Worm (Caenorhabditis elegans) whole organism, mixed stage, embryonic: ENCODE data around the gene srxa-7.
A peak's percentile ranks its signal among the peaks of the same experiment; 100 is the strongest.

Experiments used
- M03D4.4 ChIP-seq: sonication (generic microtip); optimal IDR thresholded peaks from 2 replicates; lab custom pipeline; 2017; ENCODE audit warnings: mild to moderate bottlenecking, missing genetic modification characterization, missing compliant biosample characterization
- bed-3 ChIP-seq: fragments of 200-800 bp; sonication (Bioruptor generic); optimal IDR thresholded peaks from 3 replicates; lab custom pipeline; 2018; ENCODE audit warnings: mild to moderate bottlenecking, missing genetic modification characterization, moderate library complexity, missing compliant biosample characterization
- blmp-1 ChIP-seq: fragments of 150-350 bp; optimal IDR thresholded peaks from 2 replicates; lab custom pipeline; 2014; ENCODE audit warnings: missing biosample characterization, missing genetic modification characterization
- ceh-39 ChIP-seq: fragments of 150-350 bp; optimal IDR thresholded peaks from 2 replicates; lab custom pipeline; 2014; ENCODE audit warnings: missing biosample characterization, missing genetic modification characterization
- ceh-43 ChIP-seq: fragments of 200-800 bp; sonication (Bioruptor generic); optimal IDR thresholded peaks from 2 replicates; lab custom pipeline; 2018; ENCODE audit warnings: mild to moderate bottlenecking, missing genetic modification characterization, moderate library complexity, missing compliant biosample characterization
- cnd-1 ChIP-seq: fragments of 200-800 bp; sonication (Bioruptor generic); optimal IDR thresholded peaks from 2 replicates; lab custom pipeline; 2018; ENCODE audit warnings: mild to moderate bottlenecking, missing genetic modification characterization, missing compliant biosample characterization
- drap-1 ChIP-seq: fragments of 200-800 bp; sonication (Bioruptor generic); optimal IDR thresholded peaks from 3 replicates; lab custom pipeline; 2018; ENCODE audit warnings: mild to moderate bottlenecking, missing genetic modification characterization, missing compliant biosample characterization
- elt-1 ChIP-seq: sonication (generic microtip); optimal IDR thresholded peaks from 2 replicates; lab custom pipeline; 2017; ENCODE audit warnings: missing genetic modification characterization, mild to moderate bottlenecking, missing compliant biosample characterization, antibody characterized with exemption, moderate library complexity, borderline replicate concordance; ENCODE audit not compliant: insufficient read depth
- flh-1 ChIP-seq: fragments of 200-800 bp; sonication (Bioruptor generic); optimal IDR thresholded peaks from 2 replicates; lab custom pipeline; 2018; ENCODE audit warnings: mild to moderate bottlenecking, missing genetic modification characterization, moderate library complexity, missing compliant biosample characterization
- ham-2 ChIP-seq: fragments of 200-800 bp; sonication (Bioruptor generic); optimal IDR thresholded peaks from 2 replicates; lab custom pipeline; 2018; ENCODE audit warnings: mild to moderate bottlenecking, missing genetic modification characterization, missing compliant biosample characterization
- hlh-1 ChIP-seq: fragments of 150-350 bp; optimal IDR thresholded peaks from 2 replicates; lab custom pipeline; 2014; ENCODE audit warnings: missing biosample characterization, missing genetic modification reagents, missing genetic modification characterization
- lin-13 ChIP-seq: fragments of 150-350 bp; optimal IDR thresholded peaks from 2 replicates; lab custom pipeline; 2014; ENCODE audit warnings: missing biosample characterization, missing genetic modification characterization
- lin-32 ChIP-seq: fragments of 200-800 bp; sonication (Bioruptor generic); optimal IDR thresholded peaks from 2 replicates; lab custom pipeline; 2018; ENCODE audit warnings: mild to moderate bottlenecking, missing genetic modification characterization, missing compliant biosample characterization
- lsy-2 ChIP-seq: fragments of 150-350 bp; optimal IDR thresholded peaks from 2 replicates; lab custom pipeline; 2014; ENCODE audit warnings: missing biosample characterization, missing genetic modification characterization
- mab-5 ChIP-seq: fragments of 150-350 bp; optimal IDR thresholded peaks from 2 replicates; lab custom pipeline; 2014; ENCODE audit warnings: missing biosample characterization, missing genetic modification characterization
- mep-1 ChIP-seq: fragments of 150-350 bp; optimal IDR thresholded peaks from 2 replicates; lab custom pipeline; 2017; ENCODE audit warnings: missing biosample characterization, missing genetic modification reagents, missing genetic modification characterization, inconsistent platforms
- mls-2 ChIP-seq: sonication (generic microtip); optimal IDR thresholded peaks from 2 replicates; lab custom pipeline; 2016; ENCODE audit warnings: mild to moderate bottlenecking, missing genetic modification characterization, moderate library complexity, missing compliant biosample characterization
- nhr-2 ChIP-seq: fragments of 150-350 bp; optimal IDR thresholded peaks from 2 replicates; lab custom pipeline; 2014; ENCODE audit warnings: missing biosample characterization, missing genetic modification characterization
- nhr-237 ChIP-seq: fragments of 150-350 bp; optimal IDR thresholded peaks from 2 replicates; lab custom pipeline; 2014; ENCODE audit warnings: missing biosample characterization, missing genetic modification characterization
- nhr-28 ChIP-seq: fragments of 150-350 bp; optimal IDR thresholded peaks from 2 replicates; lab custom pipeline; 2014; ENCODE audit warnings: missing biosample characterization, missing genetic modification characterization
- sem-2 ChIP-seq: fragments of 200-800 bp; sonication (Bioruptor generic); optimal IDR thresholded peaks from 2 replicates; lab custom pipeline; 2018; ENCODE audit warnings: mild to moderate bottlenecking, missing genetic modification characterization, missing compliant biosample characterization
- snpc-4 ChIP-seq: fragments of 150-350 bp; optimal IDR thresholded peaks from 2 replicates; lab custom pipeline; 2014; ENCODE audit warnings: missing biosample characterization, missing genetic modification characterization
- sptf-1 ChIP-seq: sonication (generic microtip); optimal IDR thresholded peaks from 2 replicates; lab custom pipeline; 2017; ENCODE audit warnings: mild to moderate bottlenecking, missing genetic modification characterization, moderate library complexity, missing compliant biosample characterization
- tbx-8 ChIP-seq: fragments of 200-800 bp; sonication (Bioruptor generic); optimal IDR thresholded peaks from 2 replicates; lab custom pipeline; 2018; ENCODE audit warnings: mild to moderate bottlenecking, missing genetic modification characterization, moderate library complexity, missing compliant biosample characterization
- unc-120 ChIP-seq: sonication (generic microtip); optimal IDR thresholded peaks from 2 replicates; lab custom pipeline; 2017; ENCODE audit warnings: missing genetic modification characterization, missing compliant biosample characterization; ENCODE audit not compliant: poor library complexity, severe bottlenecking
- unc-39 ChIP-seq: fragments of 150-350 bp; optimal IDR thresholded peaks from 2 replicates; lab custom pipeline; 2014; ENCODE audit warnings: missing biosample characterization, missing genetic modification characterization
- zip-8 ChIP-seq: fragments of 150-350 bp; optimal IDR thresholded peaks from 2 replicates; lab custom pipeline; 2014; ENCODE audit warnings: missing biosample characterization, missing genetic modification characterization

The srxa-7 gene

ce11 chrV:16282147-16282546 lies 25.2 kb upstream of the srxa-7 start, which contains the start of gene F28G4.2:
F28G4.2 (minus strand) TSS chrV:16282321.
- TF ChIP-seq lin-13 (tag; lab: Kevin White, UChicago) (no peak), elt-1 (tag; lab: Kevin White, UChicago) (peak; percentile 63)
- TF ChIP-seq, all 35 proteins: peak for 1

- TF ChIP-seq unc-120 (tag; lab: Kevin White, UChicago) (no peak), mep-1 (tag; lab: Kevin White, UChicago) (no peak), zip-8 (tag; lab: Kevin White, UChicago) (no peak), flh-1 (GFP tag; lab: Kevin White, UChicago) (no peak), M03D4.4 (tag; lab: Kevin White, UChicago) (no peak), snpc-4 (tag; lab: Kevin White, UChicago) (no peak), tbx-8 (GFP tag; lab: Kevin White, UChicago) (no peak), elt-1 (tag; lab: Kevin White, UChicago) (no peak), sptf-1 (tag; lab: Kevin White, UChicago) (no peak), ham-2 (no peak), hlh-1 (tag; lab: Kevin White, UChicago) (no peak), nhr-28 (tag; lab: Kevin White, UChicago) (no peak)
- TF ChIP-seq, all 35 proteins: peak for 0
Observed at ce11 chrV:16285794-16286193, 21.6 kb upstream of the srxa-7 start, which contains the start of gene F28G4.4. F28G4.4 (minus strand) TSS chrV:16285894.

ce11 chrV:16287619-16288018 lies 19.7 kb upstream of the srxa-7 start, which contains the start of gene F28G4.3:
F28G4.3 (minus strand) TSS chrV:16287719.
- TF ChIP-seq cnd-1 (tag; lab: Kevin White, UChicago) (no peak), nhr-237 (no peak), hlh-1 (tag; lab: Kevin White, UChicago) (no peak), blmp-1 (tag; lab: Kevin White, UChicago) (no peak), lin-32 (GFP tag; lab: Kevin White, UChicago) (no peak), ceh-39 (tag; lab: Kevin White, UChicago) (no peak), lsy-2 (tag; lab: Kevin White, UChicago) (no peak), elt-1 (tag; lab: Kevin White, UChicago) (no peak), bed-3 (GFP tag; lab: Kevin White, UChicago) (no peak)

- TF ChIP-seq lin-32 (GFP tag; lab: Kevin White, UChicago) (no peak), nhr-237 (no peak), nhr-2 (tag; lab: Kevin White, UChicago) (no peak), sptf-1 (tag; lab: Kevin White, UChicago) (no peak), snpc-4 (tag; lab: Kevin White, UChicago) (no peak), lsy-2 (tag; lab: Kevin White, UChicago) (no peak), mab-5 (tag; lab: Kevin White, UChicago) (no peak)
Observed at ce11 chrV:16292409-16292808, 14.9 kb upstream of the srxa-7 start, which contains the start of gene oac-5. oac-5 (plus strand) TSS chrV:16292709.

ce11 chrV:16297070-16297469 lies 10.3 kb upstream of the srxa-7 start, which contains the start of gene srbc-83:
srbc-83 (plus strand) TSS chrV:16297370.
- TF ChIP-seq cnd-1 (tag; lab: Kevin White, UChicago) = no peak
- TF ChIP-seq ceh-39 (tag; lab: Kevin White, UChicago) = no peak
- no peak for TF ChIP-seq unc-39 (tag; lab: Kevin White, UChicago)
- TF ChIP-seq elt-1 (tag; lab: Kevin White, UChicago) = no peak
- no peak for TF ChIP-seq nhr-28 (tag; lab: Kevin White, UChicago)
- TF ChIP-seq zip-8 (tag; lab: Kevin White, UChicago) = no peak
- no peak for TF ChIP-seq ceh-43 (GFP tag; lab: Kevin White, UChicago)
- no peak for TF ChIP-seq lin-13 (tag; lab: Kevin White, UChicago)
- no peak for TF ChIP-seq hlh-1 (tag; lab: Kevin White, UChicago)
- no peak for TF ChIP-seq sptf-1 (tag; lab: Kevin White, UChicago)
- no peak for TF ChIP-seq drap-1 (GFP tag; lab: Kevin White, UChicago)
- TF ChIP-seq sem-2 (GFP tag; lab: Kevin White, UChicago) = no peak
- no peak for TF ChIP-seq lin-32 (GFP tag; lab: Kevin White, UChicago)
- no peak for TF ChIP-seq mls-2 (tag; lab: Kevin White, UChicago)
- TF ChIP-seq snpc-4 (tag; lab: Kevin White, UChicago) = no peak
- no peak for TF ChIP-seq flh-1 (GFP tag; lab: Kevin White, UChicago)
- TF ChIP-seq ham-2 = no peak
